Fruit fly (Drosophila melanogaster) whole organism, embryonic: ENCODE data around the gene PPP4R2r.
A peak's percentile ranks its signal among the peaks of the same experiment; 100 is the strongest.

ENCODE experiments used
- Ada2b ChIP-seq: fragments of 200-800 bp; sonication (Bioruptor generic); IDR thresholded peaks from 2 replicates; pipeline ENCODE4 v1.3.6; 2022; ENCODE audit warnings: missing biosample characterization, missing genetic modification characterization
- Asciz ChIP-seq: fragments of 200-800 bp; sonication (Bioruptor generic); optimal IDR thresholded peaks from 2 replicates; lab custom pipeline; 2017; ENCODE audit warnings: missing biosample characterization, mild to moderate bottlenecking, missing genetic modification characterization, missing genetic modification reagents
- Atf-2 ChIP-seq: fragments of 200-800 bp; sonication (Bioruptor generic); optimal IDR thresholded peaks from 2 replicates; lab custom pipeline; 2016; ENCODE audit warnings: missing biosample characterization, missing genetic modification characterization
- CG10366 ChIP-seq: fragments of 200-800 bp; sonication (Bioruptor generic); IDR thresholded peaks from 2 replicates; pipeline ENCODE4 v1.3.6; 2022; ENCODE audit warnings: missing biosample characterization, missing genetic modification characterization
- CG11247 ChIP-seq: fragments of 200-800 bp; sonication (Bioruptor generic); IDR thresholded peaks from 2 replicates; pipeline ENCODE4 v1.3.6; 2022; ENCODE audit warnings: missing biosample characterization, missing genetic modification characterization
- CG13424 ChIP-seq: fragments of 200-800 bp; sonication (Bioruptor generic); optimal IDR thresholded peaks from 2 replicates; lab custom pipeline; 2019; ENCODE audit warnings: missing biosample characterization, mild to moderate bottlenecking, missing genetic modification characterization, moderate library complexity
- CG13775 ChIP-seq: fragments of 200-800 bp; sonication (Bioruptor generic); optimal IDR thresholded peaks from 3 replicates; lab custom pipeline; 2017; ENCODE audit warnings: missing biosample characterization, mild to moderate bottlenecking, missing genetic modification characterization
- CG1529 ChIP-seq: fragments of 200-800 bp; sonication (Bioruptor generic); optimal IDR thresholded peaks from 3 replicates; lab custom pipeline; 2018; ENCODE audit warnings: missing biosample characterization, missing genetic modification characterization
- CG17361 ChIP-seq: fragments of 200-800 bp; sonication (Bioruptor generic); IDR thresholded peaks from 3 replicates; pipeline ENCODE4 v1.3.6; 2022; ENCODE audit warnings: missing biosample characterization, missing genetic modification characterization
- CG2120 ChIP-seq: fragments of 200-800 bp; sonication (Bioruptor generic); optimal IDR thresholded peaks from 3 replicates; lab custom pipeline; 2016; ENCODE audit warnings: missing biosample characterization, missing genetic modification characterization
- CG2678 ChIP-seq: fragments of 200-800 bp; sonication (Bioruptor generic); optimal IDR thresholded peaks from 3 replicates; lab custom pipeline; 2019; ENCODE audit warnings: missing biosample characterization, mild to moderate bottlenecking, missing genetic modification characterization, moderate library complexity
- CG2875 ChIP-seq: fragments of 200-800 bp; sonication (Bioruptor generic); optimal IDR thresholded peaks from 2 replicates; lab custom pipeline; 2017; ENCODE audit warnings: missing biosample characterization, mild to moderate bottlenecking, missing genetic modification characterization, missing genetic modification reagents
- CG31388 ChIP-seq: fragments of 200-800 bp; sonication (Bioruptor generic); optimal IDR thresholded peaks from 2 replicates; lab custom pipeline; 2016; ENCODE audit warnings: missing biosample characterization, missing genetic modification characterization
- CG34422 ChIP-seq: fragments of 200-800 bp; sonication (Bioruptor generic); IDR thresholded peaks from 3 replicates; pipeline ENCODE4 v1.3.6; 2022; ENCODE audit warnings: missing biosample characterization, missing genetic modification characterization
- CG4328 ChIP-seq: fragments of 200-800 bp; sonication (Bioruptor generic); optimal IDR thresholded peaks from 3 replicates; lab custom pipeline; 2017; ENCODE audit warnings: missing biosample characterization, missing genetic modification reagents, missing genetic modification characterization
- CG6765 ChIP-seq: fragments of 200-800 bp; sonication (Bioruptor generic); optimal IDR thresholded peaks from 3 replicates; lab custom pipeline; 2017; ENCODE audit warnings: missing biosample characterization, mild to moderate bottlenecking, missing genetic modification characterization
- CG6813 ChIP-seq: fragments of 200-800 bp; sonication (Bioruptor generic); optimal IDR thresholded peaks from 2 replicates; lab custom pipeline; 2017; ENCODE audit warnings: missing biosample characterization, missing genetic modification characterization, mild to moderate bottlenecking, moderate library complexity, missing genetic modification reagents
- CG6854 ChIP-seq: fragments of 200-800 bp; sonication (Bioruptor generic); optimal IDR thresholded peaks from 3 replicates; lab custom pipeline; 2017; ENCODE audit warnings: missing biosample characterization, mild to moderate bottlenecking, missing genetic modification characterization
- CG8290 ChIP-seq, 3 experiments: fragments of 200-800 bp; sonication (Bioruptor generic); optimal IDR thresholded peaks; 2 replicates each; lab custom pipeline; 2016 to 2019; ENCODE audit warnings: missing biosample characterization in 3 of 3, missing genetic modification characterization in 3 of 3, mild to moderate bottlenecking in 2 of 3, moderate library complexity in 1 of 3
- CG8944 ChIP-seq: fragments of 200-800 bp; sonication (Bioruptor generic); optimal IDR thresholded peaks from 3 replicates; lab custom pipeline; 2016; ENCODE audit warnings: missing biosample characterization, missing genetic modification characterization
- CG9215 ChIP-seq: fragments of 200-800 bp; sonication (Bioruptor generic); IDR thresholded peaks from 2 replicates; pipeline ENCODE4 v1.3.6; 2022; ENCODE audit warnings: missing biosample characterization, missing genetic modification characterization
- D ChIP-seq, 2 experiments: fragments of 200-800 bp in 1 of 2; fragments of >200 bp in 1 of 2; sonication (Bioruptor generic) in 1 of 2; optimal IDR thresholded peaks; 2 replicates in 1 of 2; 3 replicates in 1 of 2; lab custom pipeline; 2017; ENCODE audit warnings: mild to moderate bottlenecking in 1 of 2, missing biosample characterization in 1 of 2, missing genetic modification characterization in 1 of 2, missing genetic modification reagents in 1 of 2
- D19A ChIP-seq: fragments of 200-800 bp; optimal IDR thresholded peaks from 3 replicates; lab custom pipeline; 2019; ENCODE audit warnings: missing biosample characterization, mild to moderate bottlenecking, missing genetic modification characterization, moderate library complexity
- E2f1 ChIP-seq: fragments of 200-800 bp; sonication (Bioruptor generic); IDR thresholded peaks from 2 replicates; pipeline ENCODE4 v1.3.6; 2022; ENCODE audit warnings: missing biosample characterization, missing genetic modification characterization
- Ets65A ChIP-seq: fragments of 200-800 bp; sonication (Bioruptor generic); peaks from one replicate; lab custom pipeline; 2016; ENCODE audit warnings: missing biosample characterization, missing genetic modification characterization
- Lhr ChIP-seq: fragments of 200-800 bp; sonication (Bioruptor generic); optimal IDR thresholded peaks from 3 replicates; lab custom pipeline; 2017; ENCODE audit warnings: mild to moderate bottlenecking, missing biosample characterization, missing genetic modification reagents, missing genetic modification characterization
- Med ChIP-seq: fragments of 200-800 bp; sonication (Bioruptor generic); peaks from one replicate; lab custom pipeline; 2016; ENCODE audit warnings: missing biosample characterization, missing genetic modification characterization, mild to moderate bottlenecking, inconsistent platforms, moderate library complexity
- NK7.1 ChIP-seq: fragments of 200-800 bp; sonication (Bioruptor generic); optimal IDR thresholded peaks from 3 replicates; lab custom pipeline; 2016; ENCODE audit warnings: missing biosample characterization, missing genetic modification characterization
- Poxn ChIP-seq: fragments of 200-800 bp; sonication (Bioruptor generic); IDR thresholded peaks from 2 replicates; pipeline ENCODE4 v1.3.6; 2022; ENCODE audit warnings: missing biosample characterization, missing genetic modification characterization
- Side ChIP-seq: fragments of 200-800 bp; sonication (Bioruptor generic); optimal IDR thresholded peaks from 2 replicates; lab custom pipeline; 2016; ENCODE audit warnings: missing biosample characterization, missing genetic modification characterization
- Sry-δ ChIP-seq: fragments of 200-800 bp; sonication (Bioruptor generic); optimal IDR thresholded peaks from 2 replicates; lab custom pipeline; 2016; ENCODE audit warnings: missing biosample characterization, missing genetic modification characterization
- Stat92E ChIP-seq, 3 experiments: fragments of >200 bp in 2 of 3; fragments of 200-800 bp in 1 of 3; sonication (Bioruptor generic) in 1 of 3; optimal IDR thresholded peaks; 2 replicates each; lab custom pipeline; 2017 to 2019; ENCODE audit warnings: missing biosample characterization in 3 of 3, missing genetic modification characterization in 3 of 3, mild to moderate bottlenecking in 1 of 3, moderate library complexity in 1 of 3
- bowl ChIP-seq: fragments of 200-800 bp; sonication (Bioruptor generic); IDR thresholded peaks from 2 replicates; pipeline ENCODE4 v1.3.6; 2022; ENCODE audit warnings: missing biosample characterization, missing genetic modification characterization
- cad ChIP-seq: fragments of >200 bp; optimal IDR thresholded peaks from 2 replicates; lab custom pipeline; 2017; ENCODE audit warnings: missing biosample characterization, missing genetic modification characterization
- croc ChIP-seq: fragments of 200-800 bp; sonication (Bioruptor generic); conservative IDR thresholded peaks from 3 replicates; pipeline ENCODE4 v1.3.6; 2022; ENCODE audit warnings: missing biosample characterization, missing genetic modification characterization
- dan ChIP-seq: fragments of 200-800 bp; sonication (Bioruptor generic); IDR thresholded peaks from 2 replicates; pipeline ENCODE4 v1.3.6; 2022; ENCODE audit warnings: missing biosample characterization, missing genetic modification characterization
- en ChIP-seq: fragments of 200-800 bp; sonication (Bioruptor generic); optimal IDR thresholded peaks from 2 replicates; lab custom pipeline; 2016; ENCODE audit warnings: missing biosample characterization, missing genetic modification characterization
- fd102C ChIP-seq: fragments of 200-800 bp; sonication (Bioruptor generic); optimal IDR thresholded peaks from 2 replicates; lab custom pipeline; 2018; ENCODE audit warnings: missing biosample characterization, mild to moderate bottlenecking, missing genetic modification characterization, moderate library complexity
- fru ChIP-seq: fragments of >200 bp; optimal IDR thresholded peaks from 2 replicates; lab custom pipeline; 2017
- gce ChIP-seq: fragments of 200-800 bp; sonication (Bioruptor generic); IDR thresholded peaks from 3 replicates; pipeline ENCODE4 v1.3.6; 2022; ENCODE audit warnings: missing biosample characterization, missing genetic modification characterization
- gem ChIP-seq: fragments of 200-800 bp; sonication (Bioruptor generic); optimal IDR thresholded peaks from 2 replicates; lab custom pipeline; 2019; ENCODE audit warnings: missing biosample characterization, mild to moderate bottlenecking, missing genetic modification characterization, moderate library complexity
- gsb ChIP-seq: fragments of 200-800 bp; sonication (Bioruptor generic); IDR thresholded peaks from 2 replicates; pipeline ENCODE4 v1.3.6; 2022; ENCODE audit warnings: missing biosample characterization, missing genetic modification characterization
- gt ChIP-seq: fragments of 200-800 bp; sonication (Bioruptor generic); IDR thresholded peaks from 2 replicates; pipeline ENCODE4 v1.3.6; 2022; ENCODE audit warnings: missing biosample characterization, missing genetic modification characterization
- hbn ChIP-seq: fragments of 200-800 bp; sonication (Bioruptor generic); IDR thresholded peaks from 2 replicates; pipeline ENCODE4 v1.3.6; 2022; ENCODE audit warnings: missing biosample characterization, missing genetic modification characterization; ENCODE audit not compliant: partially characterized antibody
- her ChIP-seq: fragments of 200-800 bp; sonication (Bioruptor generic); optimal IDR thresholded peaks from 2 replicates; lab custom pipeline; 2016; ENCODE audit warnings: missing biosample characterization, missing genetic modification characterization
- lab ChIP-seq: fragments of 200-800 bp; sonication (Bioruptor generic); optimal IDR thresholded peaks from 3 replicates; lab custom pipeline; 2017; ENCODE audit warnings: missing biosample characterization, missing genetic modification characterization, mild to moderate bottlenecking, moderate library complexity, missing genetic modification reagents
- sqz ChIP-seq: fragments of 200-800 bp; sonication (Bioruptor generic); optimal IDR thresholded peaks from 3 replicates; lab custom pipeline; 2018; ENCODE audit warnings: missing biosample characterization, mild to moderate bottlenecking, missing genetic modification characterization
- tap ChIP-seq: fragments of 200-800 bp; optimal IDR thresholded peaks from 3 replicates; lab custom pipeline; 2019; ENCODE audit warnings: missing biosample characterization, mild to moderate bottlenecking, missing genetic modification characterization, moderate library complexity
- trh ChIP-seq: fragments of 200-800 bp; sonication (Bioruptor generic); optimal IDR thresholded peaks from 2 replicates; lab custom pipeline; 2016; ENCODE audit warnings: missing biosample characterization, missing genetic modification characterization
- tx ChIP-seq: fragments of 200-800 bp; sonication (Bioruptor generic); optimal IDR thresholded peaks from 2 replicates; lab custom pipeline; 2016; ENCODE audit warnings: missing biosample characterization, missing genetic modification characterization

PPP4R2r gene

DNA sequence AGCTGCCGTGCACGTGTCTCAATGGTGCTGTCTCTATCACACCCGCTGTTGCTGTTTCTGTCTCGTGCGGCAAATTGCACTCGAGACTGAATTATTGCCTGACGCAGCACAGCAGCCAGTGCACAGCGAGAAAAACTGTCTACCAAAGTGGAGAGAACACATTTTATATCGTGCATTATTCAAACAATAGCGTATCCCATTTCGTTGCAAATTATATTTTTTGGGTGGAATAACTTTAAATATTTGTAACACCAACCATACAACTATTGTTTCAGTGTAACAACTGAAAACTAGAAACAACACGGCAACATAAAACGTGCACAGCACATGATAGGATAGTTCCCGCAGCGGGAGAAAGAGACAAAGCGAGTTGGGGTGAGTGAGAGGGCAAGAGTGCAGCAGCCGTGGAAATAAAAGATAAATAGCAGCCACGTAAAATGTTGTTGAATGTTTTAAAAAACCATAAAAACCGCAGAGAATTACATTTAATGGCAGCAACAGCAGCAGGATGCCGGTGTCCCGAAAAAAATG, 36.8 kb downstream of the PPP4R2r start (continued):
- TF ChIP-seq CG10366 (peak; percentile 14; the same call in 1 of the 2 replicates), D19A (peak; percentile 51), CG2875 (GFP tag; lab: Kevin White, UChicago) (peak; percentile 18), her (GFP tag; lab: Kevin White, UChicago) (no peak), Med (GFP tag; lab: Kevin White, UChicago) (peak; percentile 93), CG8290 (GFP tag; optimal IDR thresholded peaks at IDR 0.05; lab: Kevin White, UChicago) (peak; percentile 31), CG8290 (tag; optimal IDR thresholded peaks at IDR 0.05; lab: Kevin White, UChicago) (peak in 1 of 2 experiments; percentile 7), CG2120 (GFP tag; lab: Kevin White, UChicago) (no peak), CG4328 (GFP tag; lab: Kevin White, UChicago) (no peak), CG9215 (GFP tag; lab: Robert Waterston, UW) (0 out of 2 replicates have a peak, but pooled peaks have one; percentile 31), CG13775 (peak; percentile 12), Lhr (GFP tag; lab: Kevin White, UChicago) (peak; percentile 20), tap (peak; percentile 31), CG31388 (GFP tag; lab: Kevin White, UChicago) (no peak), E2f1 (GFP tag; lab: Robert Waterston, UW) (peak; percentile 42; the same call in 1 of the 2 replicates), Ada2b (GFP tag; lab: Robert Waterston, UW) (peak; percentile 33; the same call in 1 of the 2 replicates), gem (tag; lab: Kevin White, UChicago) (peak; percentile 69), CG6813 (GFP tag; lab: Kevin White, UChicago) (peak; percentile 36), Poxn (no peak), tx (GFP tag; lab: Kevin White, UChicago) (no peak), lab (GFP tag; lab: Kevin White, UChicago) (peak; percentile 5), gt (GFP tag; lab: Robert Waterston, UW) (peak; percentile 38; the same call in 1 of the 2 replicates), bowl (no peak), Ets65A (GFP tag; lab: Kevin White, UChicago) (peak; percentile 92), CG34422 (GFP tag; lab: Robert Waterston, UW) (0 out of 3 replicates have a peak, but pooled peaks have one; percentile 25), croc (GFP tag; lab: Robert Waterston, UW) (peak; percentile 80), Sry-δ (GFP tag; lab: Kevin White, UChicago) (peak; percentile 9), CG2678 (tag; lab: Kevin White, UChicago) (peak; percentile 56), dan (GFP tag; lab: Robert Waterston, UW) (peak; percentile 74), Side (peak; percentile 63), gce (GFP tag; lab: Robert Waterston, UW) (no peak), CG13424 (peak; percentile 31), gsb (GFP tag; lab: Robert Waterston, UW) (0 out of 2 replicates have a peak, but pooled peaks have one; percentile 18), CG6765 (no peak), CG8944 (peak; percentile 21), CG6854 (GFP tag; lab: Kevin White, UChicago) (no peak), fd102C (GFP tag; lab: Kevin White, UChicago) (peak; percentile 92), trh (GFP tag; lab: Kevin White, UChicago) (peak; percentile 44), Atf-2 (GFP tag; lab: Kevin White, UChicago) (peak; percentile 25), sqz (GFP tag; lab: Kevin White, UChicago) (peak; percentile 9), CG17361 (peak; percentile 71), NK7.1 (GFP tag; lab: Kevin White, UChicago) (peak; percentile 32), Stat92E (GFP tag; optimal IDR thresholded peaks at IDR 0.05; lab: Kevin White, UChicago) (peak in 1 of 3 experiments; percentile 47), CG11247 (GFP tag; lab: Robert Waterston, UW) (no peak), cad (GFP tag; lab: Kevin White, UChicago) (no peak), hbn (no peak), D (optimal IDR thresholded peaks at IDR 0.05; lab: Kevin White, UChicago) (no peak), D (GFP tag; optimal IDR thresholded peaks at IDR 0.05; lab: Kevin White, UChicago) (peak; percentile 54), en (GFP tag; lab: Kevin White, UChicago) (peak; percentile 52), CG1529 (GFP tag; lab: Kevin White, UChicago) (peak; percentile 4), fru (lab: Kevin White, UChicago) (no peak), Asciz (GFP tag; lab: Kevin White, UChicago) (peak; percentile 46)
